Worm (Caenorhabditis elegans) whole organism, L4 larva: ENCODE data around the gene C18B2.4.

Experiments used
- F10B5.3 ChIP-seq: sonication (generic microtip); optimal IDR thresholded peaks from 2 replicates; lab custom pipeline; 2016; ENCODE audit warnings: mild to moderate bottlenecking, missing genetic modification characterization, missing compliant biosample characterization
- F26F4.8 ChIP-seq: fragments of 200-800 bp; sonication (Bioruptor generic); conservative IDR thresholded peaks from 2 replicates; pipeline ENCODE4 v1.3.6; 2022; ENCODE audit warnings: missing genetic modification characterization, missing compliant biosample characterization
- F37D6.2 ChIP-seq: sonication (generic microtip); optimal IDR thresholded peaks from 2 replicates; lab custom pipeline; 2016; ENCODE audit warnings: mild to moderate bottlenecking, missing genetic modification characterization, missing compliant biosample characterization
- F44E2.7 ChIP-seq: fragments of 200-800 bp; sonication (Bioruptor generic); IDR thresholded peaks from 2 replicates; pipeline ENCODE4 v2.1.2; 2022; ENCODE audit warnings: missing genetic modification characterization, missing compliant biosample characterization
- T20F7.1 ChIP-seq: fragments of 200-800 bp; sonication (Bioruptor generic); optimal IDR thresholded peaks from 2 replicates; lab custom pipeline; 2018; ENCODE audit warnings: mild to moderate bottlenecking, missing genetic modification characterization, missing compliant biosample characterization
- Y105C5A.15 ChIP-seq: fragments of 200-800 bp; sonication (Bioruptor generic); IDR thresholded peaks from 2 replicates; pipeline ENCODE4 v1.3.6; 2022; ENCODE audit warnings: missing genetic modification characterization, missing compliant biosample characterization
- Y5F2A.4 ChIP-seq: fragments of 200-800 bp; sonication (Bioruptor generic); optimal IDR thresholded peaks from 2 replicates; lab custom pipeline; 2018; ENCODE audit warnings: mild to moderate bottlenecking, missing genetic modification characterization, missing compliant biosample characterization
- Y75B8A.6 ChIP-seq: fragments of 200-800 bp; sonication (Bioruptor generic); IDR thresholded peaks from 2 replicates; pipeline ENCODE4 v1.3.6; 2022; ENCODE audit warnings: missing genetic modification reagents, missing genetic modification characterization, missing compliant biosample characterization
- ZK337.2 ChIP-seq: fragments of 200-800 bp; sonication (Bioruptor generic); IDR thresholded peaks from 2 replicates; pipeline ENCODE4 v1.3.6; 2022; ENCODE audit warnings: missing genetic modification reagents, missing genetic modification characterization, missing compliant biosample characterization
- ama-1 ChIP-seq: fragments of 150-350 bp; optimal IDR thresholded peaks from 2 replicates; lab custom pipeline; 2014; ENCODE audit warnings: inconsistent platforms, mixed read lengths
- attf-4 ChIP-seq: sonication (generic microtip); optimal IDR thresholded peaks from 3 replicates; lab custom pipeline; 2017; ENCODE audit warnings: missing biosample characterization, missing genetic modification characterization
- ceh-28 ChIP-seq: fragments of 150-350 bp; optimal IDR thresholded peaks from 2 replicates; lab custom pipeline; 2014; ENCODE audit warnings: missing biosample characterization, missing genetic modification reagents, missing genetic modification characterization
- ces-1 ChIP-seq: fragments of 150-350 bp; sonication (generic microtip); optimal IDR thresholded peaks from 4 replicates; lab custom pipeline; 2014; ENCODE audit warnings: missing biosample characterization, missing genetic modification reagents, missing genetic modification characterization
- cey-2 ChIP-seq: sonication (generic microtip); optimal IDR thresholded peaks from 3 replicates; lab custom pipeline; 2017; ENCODE audit warnings: missing genetic modification characterization, mild to moderate bottlenecking, missing compliant biosample characterization, antibody characterized with exemption, borderline replicate concordance; ENCODE audit not compliant: insufficient read depth
- daf-19 ChIP-seq: fragments of 200-800 bp; sonication (Bioruptor generic); conservative IDR thresholded peaks from 2 replicates; pipeline ENCODE4 v1.3.6; 2022; ENCODE audit warnings: missing genetic modification characterization, missing compliant biosample characterization
- daf-8 ChIP-seq: fragments of 200-800 bp; sonication (Bioruptor generic); IDR thresholded peaks from 2 replicates; pipeline ENCODE4 v1.3.6; 2022; ENCODE audit warnings: missing genetic modification characterization, missing compliant biosample characterization
- dmd-6 ChIP-seq: fragments of 200-800 bp; sonication (Bioruptor generic); IDR thresholded peaks from 2 replicates; pipeline ENCODE4 v1.3.6; 2022; ENCODE audit warnings: missing genetic modification reagents, missing genetic modification characterization, missing compliant biosample characterization
- dpl-1 ChIP-seq: fragments of 150-350 bp; optimal IDR thresholded peaks from 2 replicates; lab custom pipeline; 2014; ENCODE audit warnings: missing biosample characterization, missing genetic modification reagents, missing genetic modification characterization
- egl-43 ChIP-seq: fragments of 200-800 bp; sonication (Bioruptor generic); IDR thresholded peaks from 2 replicates; pipeline ENCODE4 v1.3.6; 2022; ENCODE audit warnings: missing genetic modification reagents, missing genetic modification characterization, missing compliant biosample characterization
- fkh-10 ChIP-seq: fragments of 150-350 bp; optimal IDR thresholded peaks from 2 replicates; lab custom pipeline; 2014; ENCODE audit warnings: missing biosample characterization, missing genetic modification reagents, missing genetic modification characterization
- fos-1 ChIP-seq: fragments of 150-350 bp; optimal IDR thresholded peaks from 2 replicates; lab custom pipeline; 2014; ENCODE audit warnings: missing biosample characterization, missing genetic modification characterization
- hif-1 ChIP-seq, 2 experiments: sonication (generic microtip); optimal IDR thresholded peaks; 2 replicates each; lab custom pipeline; 2016 to 2017; ENCODE audit warnings: missing compliant biosample characterization in 2 of 2, missing genetic modification characterization in 2 of 2, missing genetic modification reagents in 2 of 2, missing genotype in 2 of 2, mild to moderate bottlenecking in 1 of 2
- hlh-11 ChIP-seq: fragments of 200-800 bp; sonication (Bioruptor generic); optimal IDR thresholded peaks from 2 replicates; lab custom pipeline; 2018; ENCODE audit warnings: mild to moderate bottlenecking, missing genetic modification characterization, missing compliant biosample characterization
- jun-1 ChIP-seq: fragments of 150-350 bp; optimal IDR thresholded peaks from 2 replicates; lab custom pipeline; 2014; ENCODE audit warnings: missing biosample characterization, missing genetic modification reagents, missing genetic modification characterization
- lim-7 ChIP-seq: fragments of 200-800 bp; sonication (Bioruptor generic); IDR thresholded peaks from 2 replicates; pipeline ENCODE4 v1.3.6; 2022; ENCODE audit warnings: missing genetic modification characterization, missing compliant biosample characterization
- lin-13 ChIP-seq: fragments of 150-350 bp; optimal IDR thresholded peaks from 2 replicates; lab custom pipeline; 2014; ENCODE audit warnings: missing biosample characterization, missing genetic modification reagents, missing genetic modification characterization
- lin-15B ChIP-seq: fragments of 150-350 bp; sonication (generic microtip); optimal IDR thresholded peaks from 3 replicates; lab custom pipeline; 2014; ENCODE audit warnings: missing biosample characterization, missing genetic modification characterization
- lin-29 ChIP-seq: fragments of 200-800 bp; sonication (Bioruptor generic); IDR thresholded peaks from 2 replicates; pipeline ENCODE4 v1.3.6; 2022; ENCODE audit warnings: missing genetic modification reagents, missing genetic modification characterization, missing compliant biosample characterization
- lin-38 ChIP-seq: fragments of 200-800 bp; sonication (Bioruptor generic); IDR thresholded peaks from 2 replicates; pipeline ENCODE4 v1.3.6; 2022; ENCODE audit warnings: missing genetic modification reagents, missing genetic modification characterization, missing compliant biosample characterization
- madf-9 ChIP-seq: fragments of 200-800 bp; sonication (Bioruptor generic); conservative IDR thresholded peaks from 2 replicates; pipeline ENCODE4 v1.3.6; 2022; ENCODE audit warnings: missing genetic modification reagents, missing genetic modification characterization, missing compliant biosample characterization
- mdl-1 ChIP-seq, 2 experiments: fragments of 150-350 bp in 1 of 2; sonication (generic microtip) in 1 of 2; optimal IDR thresholded peaks; 2 replicates each; lab custom pipeline; 2014 to 2017; ENCODE audit warnings: missing biosample characterization in 2 of 2, missing genetic modification characterization in 2 of 2
- mdt-29 ChIP-seq: fragments of 200-800 bp; sonication (Bioruptor generic); IDR thresholded peaks from 2 replicates; pipeline ENCODE4 v1.3.6; 2022; ENCODE audit warnings: missing genetic modification reagents, missing genetic modification characterization, missing compliant biosample characterization
- nhr-10 ChIP-seq: fragments of 150-350 bp; optimal IDR thresholded peaks from 2 replicates; lab custom pipeline; 2014; ENCODE audit warnings: missing biosample characterization, missing genetic modification characterization
- nhr-102 ChIP-seq: sonication (generic microtip); optimal IDR thresholded peaks from 2 replicates; lab custom pipeline; 2016; ENCODE audit warnings: mild to moderate bottlenecking, missing genetic modification characterization, moderate library complexity, missing compliant biosample characterization
- nhr-11 ChIP-seq: fragments of 150-350 bp; optimal IDR thresholded peaks from 2 replicates; lab custom pipeline; 2014; ENCODE audit warnings: missing biosample characterization, missing genetic modification characterization
- nhr-111 ChIP-seq: fragments of 200-800 bp; sonication (Bioruptor generic); optimal IDR thresholded peaks from 2 replicates; lab custom pipeline; 2018; ENCODE audit warnings: mild to moderate bottlenecking, missing genetic modification characterization, missing compliant biosample characterization
- nhr-237 ChIP-seq: sonication (generic microtip); optimal IDR thresholded peaks from 2 replicates; lab custom pipeline; 2017; ENCODE audit warnings: missing biosample characterization, missing genetic modification characterization
- nhr-25 ChIP-seq: sonication (generic microtip); optimal IDR thresholded peaks from 2 replicates; lab custom pipeline; 2017; ENCODE audit warnings: missing genetic modification characterization, mild to moderate bottlenecking, missing compliant biosample characterization, antibody characterized with exemption, moderate library complexity, borderline replicate concordance; ENCODE audit not compliant: insufficient read depth
- nhr-42 ChIP-seq: fragments of 200-800 bp; sonication (Bioruptor generic); IDR thresholded peaks from 2 replicates; pipeline ENCODE4 v1.3.6; 2022; ENCODE audit warnings: missing genetic modification characterization, missing compliant biosample characterization
- nhr-48 ChIP-seq: sonication (generic microtip); optimal IDR thresholded peaks from 2 replicates; lab custom pipeline; 2016; ENCODE audit warnings: mild to moderate bottlenecking, missing genetic modification characterization, missing compliant biosample characterization
- pha-4 ChIP-seq, 2 experiments: fragments of 150-350 bp in 1 of 2; fragments of 200-800 bp in 1 of 2; sonication (Bioruptor generic) in 1 of 2; IDR thresholded peaks in 1 of 2; optimal IDR thresholded peaks in 1 of 2; 2 replicates each; pipeline versions ENCODE4 v1.3.6 to Lab custom; 2014 to 2022; ENCODE audit warnings: missing genetic modification characterization in 2 of 2, missing genetic modification reagents in 2 of 2, missing biosample characterization in 1 of 2, missing compliant biosample characterization in 1 of 2
- pqm-1 ChIP-seq: sonication (generic microtip); optimal IDR thresholded peaks from 2 replicates; lab custom pipeline; 2017; ENCODE audit warnings: missing biosample characterization, missing genetic modification characterization
- rbr-2 ChIP-seq: sonication (generic microtip); optimal IDR thresholded peaks from 2 replicates; lab custom pipeline; 2016; ENCODE audit warnings: missing genotype, missing genetic modification characterization, missing compliant biosample characterization
- set-16 ChIP-seq: fragments of 200-800 bp; sonication (Bioruptor generic); IDR thresholded peaks from 2 replicates; pipeline ENCODE4 v1.3.6; 2022; ENCODE audit warnings: missing genetic modification reagents, missing genetic modification characterization, missing compliant biosample characterization
- skn-1 ChIP-seq: fragments of 150-350 bp; optimal IDR thresholded peaks from 2 replicates; lab custom pipeline; 2014; ENCODE audit warnings: missing biosample characterization, missing genetic modification characterization
- snpc-1.2 ChIP-seq: fragments of 200-800 bp; sonication (Bioruptor generic); IDR thresholded peaks from 2 replicates; pipeline ENCODE4 v1.3.6; 2022; ENCODE audit warnings: missing genetic modification reagents, missing genetic modification characterization, missing compliant biosample characterization
- snpc-4 ChIP-seq: fragments of 150-350 bp; optimal IDR thresholded peaks from 2 replicates; lab custom pipeline; 2014; ENCODE audit warnings: missing biosample characterization, missing genetic modification characterization
- tag-97 ChIP-seq: fragments of 200-800 bp; sonication (Bioruptor generic); IDR thresholded peaks from 2 replicates; pipeline ENCODE4 v1.3.6; 2022; ENCODE audit warnings: missing genetic modification characterization, missing compliant biosample characterization
- tra-1 ChIP-seq: fragments of 200-800 bp; sonication (Bioruptor generic); IDR thresholded peaks from 2 replicates; pipeline ENCODE4 v1.3.6; 2022; ENCODE audit warnings: missing genetic modification reagents, missing genetic modification characterization, missing compliant biosample characterization
- zfp-3 ChIP-seq: fragments of 200-800 bp; sonication (Bioruptor generic); conservative IDR thresholded peaks from 2 replicates; pipeline ENCODE4 v1.3.6; 2022; ENCODE audit warnings: missing genetic modification reagents, missing genetic modification characterization, missing compliant biosample characterization
- zip-11 ChIP-seq: fragments of 200-800 bp; sonication (Bioruptor generic); IDR thresholded peaks from 2 replicates; pipeline ENCODE4 v1.3.6; 2022; ENCODE audit warnings: missing genetic modification characterization, missing compliant biosample characterization

The C18B2.4 gene

DNA sequence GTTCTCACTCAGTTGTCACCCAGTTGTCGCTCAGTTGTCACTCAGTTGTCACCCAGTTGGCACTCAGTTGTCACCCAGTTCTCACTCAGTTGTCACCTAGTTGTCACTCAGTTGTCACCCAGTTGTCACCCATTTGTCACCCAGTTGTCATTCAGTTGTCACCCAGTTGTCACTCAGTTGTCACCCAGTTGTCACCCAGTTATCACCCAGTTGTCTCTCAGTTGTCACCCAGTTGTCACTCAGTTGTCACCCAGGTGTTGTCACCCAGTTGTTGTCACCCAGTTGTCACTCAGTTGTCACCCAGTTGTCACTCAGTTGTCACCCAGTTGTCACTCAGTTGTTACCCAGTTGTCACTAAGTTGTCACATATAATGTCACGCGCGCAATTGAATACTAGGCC lies 26.0 kb upstream of the C18B2.4 start (continued):
- TF ChIP-seq nhr-237, result no peak
- no peak for TF ChIP-seq Y105C5A.15 (GFP tag; lab: Robert Waterston, UW)
- no peak for TF ChIP-seq daf-8 (GFP tag; lab: Robert Waterston, UW)
- no peak for TF ChIP-seq lin-13 (GFP tag; lab: Kevin White, UChicago)
- TF ChIP-seq nhr-10 (tag; lab: Kevin White, UChicago), result no peak
- TF ChIP-seq tag-97 (GFP tag; lab: Robert Waterston, UW), result peak; percentile 47; the same call in 1 of the 2 replicates
- TF ChIP-seq lin-38 (GFP tag; lab: Robert Waterston, UW), result no peak
- TF ChIP-seq mdl-1 (tag; optimal IDR thresholded peaks at IDR 0.05; lab: Kevin White, UChicago), result no peak
- TF ChIP-seq Y75B8A.6 (GFP tag; lab: Robert Waterston, UW), result peak; percentile 77; the same call in 1 of the 2 replicates
- no peak for TF ChIP-seq skn-1 (tag; lab: Kevin White, UChicago)
- TF ChIP-seq lin-29 (GFP tag; lab: Robert Waterston, UW), result no peak
- no peak for TF ChIP-seq pqm-1 (tag; lab: Kevin White, UChicago)
- TF ChIP-seq cey-2 (tag; lab: Kevin White, UChicago), result no peak
- TF ChIP-seq madf-9 (GFP tag; lab: Robert Waterston, UW), result no peak; the same call in 1 of the 2 replicates
- TF ChIP-seq lim-7 (GFP tag; lab: Robert Waterston, UW), result peak; percentile 66
- no peak for TF ChIP-seq zip-11 (GFP tag; lab: Robert Waterston, UW)
- no peak for TF ChIP-seq nhr-25 (tag; lab: Kevin White, UChicago)
- no peak for TF ChIP-seq F44E2.7 (GFP tag; lab: Robert Waterston, UW)
- no peak for TF ChIP-seq nhr-48 (tag; lab: Kevin White, UChicago)
- no peak for TF ChIP-seq dmd-6
- no peak for TF ChIP-seq T20F7.1
- TF ChIP-seq ces-1 (GFP tag; lab: Kevin White, UChicago), result no peak
- TF ChIP-seq rbr-2 (tag; lab: Kevin White, UChicago), result no peak
- TF ChIP-seq Y5F2A.4 (GFP tag; lab: Kevin White, UChicago), result no peak
- no peak for TF ChIP-seq egl-43 (GFP tag; lab: Robert Waterston, UW)
- TF ChIP-seq hif-1 (tag; optimal IDR thresholded peaks at IDR 0.05; lab: Kevin White, UChicago), result no peak
- TF ChIP-seq lin-15B, result no peak
- 0 out of 2 replicates have a peak, but pooled peaks have one; percentile 11 for TF ChIP-seq ZK337.2
- TF ChIP-seq fkh-10 (GFP tag; lab: Kevin White, UChicago), result no peak
- TF ChIP-seq snpc-4 (tag; lab: Kevin White, UChicago), result no peak
- TF ChIP-seq nhr-111 (GFP tag; lab: Kevin White, UChicago), result no peak
- no peak for TF ChIP-seq jun-1 (tag; lab: Kevin White, UChicago)
- no peak for TF ChIP-seq zfp-3 (GFP tag; lab: Robert Waterston, UW)
- TF ChIP-seq tra-1 (GFP tag; lab: Robert Waterston, UW), result no peak
- TF ChIP-seq nhr-42, result no peak
- TF ChIP-seq pha-4 (GFP tag; IDR thresholded peaks at IDR 0.05; lab: Robert Waterston, UW), result no peak
- no peak for TF ChIP-seq pha-4 (tag; optimal IDR thresholded peaks at IDR 0.05; lab: Kevin White, UChicago)
- no peak for TF ChIP-seq ama-1 (lab: Kevin White, UChicago)
- TF ChIP-seq ceh-28 (tag; lab: Kevin White, UChicago), result no peak
- no peak for TF ChIP-seq daf-19 (GFP tag; lab: Robert Waterston, UW)
- no peak; the same call in 1 of the 2 replicates for TF ChIP-seq mdt-29 (GFP tag; lab: Robert Waterston, UW)
- peak; percentile 13; the same call in 1 of the 2 replicates for TF ChIP-seq snpc-1.2
- no peak for TF ChIP-seq hlh-11 (tag; lab: Kevin White, UChicago)
- TF ChIP-seq dpl-1 (GFP tag; lab: Kevin White, UChicago), result no peak
- TF ChIP-seq attf-4 (tag; lab: Kevin White, UChicago), result no peak
- 0 out of 2 replicates have a peak, but pooled peaks have one; percentile 10 for TF ChIP-seq F26F4.8
- TF ChIP-seq F37D6.2 (tag; lab: Kevin White, UChicago), result no peak
- TF ChIP-seq nhr-11 (tag; lab: Kevin White, UChicago), result no peak
- TF ChIP-seq set-16 (GFP tag; lab: Robert Waterston, UW), result no peak
- TF ChIP-seq F10B5.3 (tag; lab: Kevin White, UChicago), result no peak
- TF ChIP-seq fos-1, result no peak
- TF ChIP-seq nhr-102, result no peak
